Worm (Caenorhabditis elegans) whole organism, L4/young adult: Measurements from ENCODE around the gene F08C6.18.

Experiments
- W03F9.2 ChIP-seq: fragments of 150-350 bp; optimal IDR thresholded peaks from 2 replicates; lab custom pipeline; 2014; ENCODE audit warnings: missing biosample characterization, missing genetic modification characterization
- dao-5 ChIP-seq: sonication (generic microtip); optimal IDR thresholded peaks from 2 replicates; lab custom pipeline; 2016; ENCODE audit warnings: missing genotype, missing genetic modification characterization, moderate library complexity, missing compliant biosample characterization
- him-1 ChIP-seq: sonication (generic microtip); optimal IDR thresholded peaks from 2 replicates; lab custom pipeline; 2016; ENCODE audit warnings: missing genotype, missing genetic modification reagents, missing genetic modification characterization, missing compliant biosample characterization

DNA sequence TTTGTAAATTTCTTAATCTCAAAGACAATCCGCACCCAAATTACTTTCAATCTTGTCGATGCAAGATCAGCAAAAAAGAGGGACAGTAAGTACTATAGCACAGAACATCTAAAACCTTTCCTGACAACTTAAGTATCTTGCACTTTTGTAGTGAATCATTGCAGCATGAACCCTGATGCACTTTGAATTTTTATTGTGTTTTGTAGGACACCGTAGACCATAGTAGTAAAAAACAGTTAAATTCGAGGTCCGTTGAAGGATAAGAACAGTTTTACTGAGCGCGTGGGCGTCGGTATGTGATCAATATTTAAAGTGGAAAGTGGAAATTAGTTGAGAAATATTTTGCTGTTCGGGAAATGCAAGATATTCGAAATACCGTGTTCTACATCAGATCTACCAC, 8.8 kb upstream of the F08C6.18 start:
- TF ChIP-seq him-1 (tag; lab: Kevin White, UChicago) (no peak), dao-5 (tag; lab: Kevin White, UChicago) (no peak), W03F9.2 (tag; lab: Kevin White, UChicago) (no peak)
